Worm (Caenorhabditis elegans) whole organism, late embryonic: ENCODE results near the gene R160.14.

Source experiments
- F13H6.1 ChIP-seq: sonication (generic microtip); optimal IDR thresholded peaks from 2 replicates; lab custom pipeline; 2016; ENCODE audit warnings: missing genetic modification characterization, missing compliant biosample characterization
- ama-1 ChIP-seq: fragments of 150-350 bp; optimal IDR thresholded peaks from 2 replicates; lab custom pipeline; 2014
- ceh-14 ChIP-seq: sonication (generic microtip); optimal IDR thresholded peaks from 2 replicates; lab custom pipeline; 2016; ENCODE audit warnings: missing genotype, missing genetic modification characterization, missing compliant biosample characterization
- ets-4 ChIP-seq: sonication (generic microtip); optimal IDR thresholded peaks from 2 replicates; lab custom pipeline; 2016; ENCODE audit warnings: missing genetic modification characterization, missing compliant biosample characterization
- fkh-10 ChIP-seq: fragments of 150-350 bp; optimal IDR thresholded peaks from 2 replicates; lab custom pipeline; 2014; ENCODE audit warnings: missing biosample characterization, missing genetic modification reagents, missing genetic modification characterization
- hlh-6 ChIP-seq: sonication (generic microtip); optimal IDR thresholded peaks from 2 replicates; lab custom pipeline; 2016; ENCODE audit warnings: missing genotype, missing genetic modification characterization, missing compliant biosample characterization
- nfya-1 ChIP-seq: sonication (generic microtip); optimal IDR thresholded peaks from 2 replicates; lab custom pipeline; 2017; ENCODE audit warnings: missing genetic modification characterization, mild to moderate bottlenecking, missing compliant biosample characterization, antibody characterized with exemption, moderate library complexity

- TF ChIP-seq ets-4 (no peak), hlh-6 (tag; lab: Kevin White, UChicago) (no peak), fkh-10 (GFP tag; lab: Kevin White, UChicago) (no peak), F13H6.1 (tag; lab: Kevin White, UChicago) (no peak), nfya-1 (tag; lab: Kevin White, UChicago) (no peak), ama-1 (lab: Kevin White, UChicago) (no peak), ceh-14 (tag; lab: Kevin White, UChicago) (no peak)
Observed at ce11 chrX:4370756-4371155, 1.1 kb downstream of the R160.14 start, which contains the start of gene R160.5.
